Fruit fly (Drosophila melanogaster) whole organism, embryonic: Measurements from ENCODE around the gene Vm26Aa.
A peak's percentile ranks its signal among the peaks of the same experiment; 100 is the strongest.

Experiments used
- Aef1 ChIP-seq: fragments of 200-800 bp; sonication (Bioruptor generic); IDR thresholded peaks from 3 replicates; pipeline ENCODE4 v1.3.6; 2022; ENCODE audit warnings: missing biosample characterization, missing genetic modification characterization
- B-H1 ChIP-seq: fragments of 200-800 bp; sonication (Bioruptor generic); IDR thresholded peaks from 3 replicates; pipeline ENCODE4 v1.3.6; 2022; ENCODE audit warnings: missing biosample characterization, missing genetic modification characterization
- BtbVII ChIP-seq: fragments of 200-800 bp; sonication (Bioruptor generic); optimal IDR thresholded peaks from 3 replicates; lab custom pipeline; 2017; ENCODE audit warnings: missing biosample characterization, mild to moderate bottlenecking, missing genetic modification characterization
- Bteb2 ChIP-seq: fragments of 200-800 bp; sonication (Bioruptor generic); optimal IDR thresholded peaks from 2 replicates; lab custom pipeline; 2016; ENCODE audit warnings: missing biosample characterization, missing genetic modification characterization
- CG11085 ChIP-seq: fragments of 200-800 bp; sonication (Bioruptor generic); IDR thresholded peaks from 2 replicates; pipeline ENCODE4 v1.3.6; 2022; ENCODE audit warnings: missing biosample characterization, missing genetic modification characterization
- CG11247 ChIP-seq: fragments of 200-800 bp; sonication (Bioruptor generic); IDR thresholded peaks from 2 replicates; pipeline ENCODE4 v1.3.6; 2022; ENCODE audit warnings: missing biosample characterization, missing genetic modification characterization
- CG12299 ChIP-seq: fragments of 200-800 bp; sonication (Bioruptor generic); optimal IDR thresholded peaks from 2 replicates; lab custom pipeline; 2018; ENCODE audit warnings: missing biosample characterization, mild to moderate bottlenecking, missing genetic modification characterization
- CG12391 ChIP-seq: fragments of 200-800 bp; sonication (Bioruptor generic); optimal IDR thresholded peaks from 3 replicates; lab custom pipeline; 2018; ENCODE audit warnings: missing biosample characterization, mild to moderate bottlenecking, missing genetic modification characterization, moderate library complexity
- CG14050 ChIP-seq: fragments of 200-800 bp; sonication (Bioruptor generic); IDR thresholded peaks from 3 replicates; pipeline ENCODE4 v1.3.6; 2022; ENCODE audit warnings: missing biosample characterization, missing genetic modification characterization
- CG14667 ChIP-seq: fragments of 200-800 bp; sonication (Bioruptor generic); IDR thresholded peaks from 2 replicates; pipeline ENCODE4 v1.3.6; 2022; ENCODE audit warnings: missing biosample characterization, missing genetic modification characterization
- CG14710 ChIP-seq: fragments of 200-800 bp; sonication (Bioruptor generic); optimal IDR thresholded peaks from 3 replicates; lab custom pipeline; 2019; ENCODE audit warnings: missing biosample characterization, mild to moderate bottlenecking, missing genetic modification characterization, moderate library complexity
- CG15269 ChIP-seq: fragments of 200-800 bp; sonication (Bioruptor generic); optimal IDR thresholded peaks from 2 replicates; lab custom pipeline; 2018; ENCODE audit warnings: missing biosample characterization, mild to moderate bottlenecking, missing genetic modification characterization, moderate library complexity
- CG1529 ChIP-seq: fragments of 200-800 bp; sonication (Bioruptor generic); optimal IDR thresholded peaks from 3 replicates; lab custom pipeline; 2018; ENCODE audit warnings: missing biosample characterization, missing genetic modification characterization
- CG15479 ChIP-seq: fragments of 200-800 bp; sonication (Bioruptor generic); optimal IDR thresholded peaks from 3 replicates; lab custom pipeline; 2019; ENCODE audit warnings: missing biosample characterization, mild to moderate bottlenecking, missing genetic modification characterization, moderate library complexity
- CG1792 ChIP-seq: fragments of 200-800 bp; sonication (Bioruptor generic); optimal IDR thresholded peaks from 2 replicates; lab custom pipeline; 2016; ENCODE audit warnings: missing biosample characterization, missing genetic modification characterization
- CG1832 ChIP-seq: fragments of 200-800 bp; sonication (Bioruptor generic); optimal IDR thresholded peaks from 2 replicates; lab custom pipeline; 2017; ENCODE audit warnings: missing biosample characterization, mild to moderate bottlenecking, missing genetic modification characterization, inconsistent platforms
- CG2199 ChIP-seq: fragments of 200-800 bp; sonication (Bioruptor generic); IDR thresholded peaks from 3 replicates; pipeline ENCODE4 v1.3.6; 2022; ENCODE audit warnings: missing biosample characterization, missing genetic modification characterization
- CG30403 ChIP-seq: fragments of 200-800 bp; sonication (Bioruptor generic); optimal IDR thresholded peaks from 3 replicates; lab custom pipeline; 2016; ENCODE audit warnings: missing biosample characterization, missing genetic modification characterization
- CG31441 ChIP-seq: fragments of 200-800 bp; sonication (Bioruptor generic); IDR thresholded peaks from 2 replicates; pipeline ENCODE4 v1.3.6; 2022; ENCODE audit warnings: missing biosample characterization, missing genetic modification characterization
- CG34376 ChIP-seq: fragments of 200-800 bp; sonication (Bioruptor generic); optimal IDR thresholded peaks from 2 replicates; lab custom pipeline; 2018; ENCODE audit warnings: missing biosample characterization, mild to moderate bottlenecking, missing genetic modification characterization
- CG6689 ChIP-seq: fragments of 200-800 bp; sonication (Bioruptor generic); IDR thresholded peaks from 2 replicates; pipeline ENCODE4 v1.3.6; 2022; ENCODE audit warnings: missing biosample characterization, missing genetic modification characterization
- CG7357 ChIP-seq: fragments of 200-800 bp; sonication (Bioruptor generic); IDR thresholded peaks from 3 replicates; pipeline ENCODE4 v1.3.6; 2022; ENCODE audit warnings: missing biosample characterization, missing genetic modification characterization
- CG7786 ChIP-seq: fragments of 200-800 bp; sonication (Bioruptor generic); optimal IDR thresholded peaks from 2 replicates; lab custom pipeline; 2016; ENCODE audit warnings: missing biosample characterization, missing genetic modification characterization
- CG7987 ChIP-seq: fragments of 200-800 bp; sonication (Bioruptor generic); optimal IDR thresholded peaks from 2 replicates; lab custom pipeline; 2018; ENCODE audit warnings: missing biosample characterization, mild to moderate bottlenecking, missing genetic modification characterization, moderate library complexity
- CG8388 ChIP-seq: fragments of 200-800 bp; sonication (Bioruptor generic); optimal IDR thresholded peaks from 2 replicates; lab custom pipeline; 2019; ENCODE audit warnings: missing biosample characterization, mild to moderate bottlenecking, missing genetic modification characterization, moderate library complexity
- CG8924 ChIP-seq: fragments of 200-800 bp; optimal IDR thresholded peaks from 3 replicates; lab custom pipeline; 2019; ENCODE audit warnings: missing biosample characterization, mild to moderate bottlenecking, missing genetic modification characterization, moderate library complexity
- Chrac-16 ChIP-seq: fragments of 200-800 bp; sonication (Bioruptor generic); optimal IDR thresholded peaks from 3 replicates; lab custom pipeline; 2016; ENCODE audit warnings: missing biosample characterization, missing genetic modification characterization
- Deaf1 ChIP-seq: fragments of 200-800 bp; optimal IDR thresholded peaks from 3 replicates; lab custom pipeline; 2019; ENCODE audit warnings: missing biosample characterization, mild to moderate bottlenecking, missing genetic modification characterization, moderate library complexity
- E2f1 ChIP-seq: fragments of 200-800 bp; sonication (Bioruptor generic); IDR thresholded peaks from 2 replicates; pipeline ENCODE4 v1.3.6; 2022; ENCODE audit warnings: missing biosample characterization, missing genetic modification characterization
- Elba2 ChIP-seq: fragments of 200-800 bp; sonication (Bioruptor generic); optimal IDR thresholded peaks from 3 replicates; lab custom pipeline; 2016; ENCODE audit warnings: missing biosample characterization, missing genetic modification characterization
- Fer2 ChIP-seq: fragments of 200-800 bp; sonication (Bioruptor generic); optimal IDR thresholded peaks from 2 replicates; lab custom pipeline; 2018; ENCODE audit warnings: missing biosample characterization, mild to moderate bottlenecking, missing genetic modification characterization, moderate library complexity
- Kr ChIP-seq: fragments of 200-800 bp; sonication (Bioruptor generic); optimal IDR thresholded peaks from 2 replicates; lab custom pipeline; 2017; ENCODE audit warnings: missing biosample characterization, mild to moderate bottlenecking, missing genetic modification characterization
- Lpt ChIP-seq: fragments of >200 bp; optimal IDR thresholded peaks from 2 replicates; lab custom pipeline; 2018; ENCODE audit warnings: missing biosample characterization, missing genetic modification characterization
- NC2α ChIP-seq: fragments of 200-800 bp; sonication (Bioruptor generic); optimal IDR thresholded peaks from 2 replicates; lab custom pipeline; 2016; ENCODE audit warnings: missing biosample characterization, missing genetic modification characterization
- Nf-YA ChIP-seq: fragments of 200-800 bp; sonication (Bioruptor generic); IDR thresholded peaks from 2 replicates; pipeline ENCODE4 v1.3.6; 2022; ENCODE audit warnings: missing biosample characterization, missing genetic modification characterization
- PHDP ChIP-seq: fragments of 200-800 bp; sonication (Bioruptor generic); optimal IDR thresholded peaks from 3 replicates; lab custom pipeline; 2018; ENCODE audit warnings: missing biosample characterization, mild to moderate bottlenecking, missing genetic modification characterization, moderate library complexity
- ab ChIP-seq: fragments of 200-800 bp; sonication (Bioruptor generic); optimal IDR thresholded peaks from 2 replicates; lab custom pipeline; 2016; ENCODE audit warnings: missing biosample characterization, missing genetic modification characterization
- aop ChIP-seq: fragments of 200-800 bp; sonication (Bioruptor generic); IDR thresholded peaks from 2 replicates; pipeline ENCODE4 v1.3.6; 2022; ENCODE audit warnings: missing biosample characterization, missing genetic modification characterization
- ap ChIP-seq: fragments of 200-800 bp; sonication (Bioruptor generic); IDR thresholded peaks from 2 replicates; pipeline ENCODE4 v1.3.6; 2022; ENCODE audit warnings: missing biosample characterization, missing genetic modification characterization
- ato ChIP-seq: fragments of 200-800 bp; sonication (Bioruptor generic); IDR thresholded peaks from 2 replicates; pipeline ENCODE4 v1.3.6; 2022; ENCODE audit warnings: missing biosample characterization, missing genetic modification characterization; ENCODE audit not compliant: partially characterized antibody
- dm ChIP-seq: fragments of 200-800 bp; sonication (Bioruptor generic); optimal IDR thresholded peaks from 3 replicates; lab custom pipeline; 2016; ENCODE audit warnings: missing biosample characterization, missing genetic modification characterization
- grau ChIP-seq: fragments of 200-800 bp; optimal IDR thresholded peaks from 3 replicates; lab custom pipeline; 2019; ENCODE audit warnings: missing biosample characterization, mild to moderate bottlenecking, missing genetic modification characterization, moderate library complexity
- hb ChIP-seq: fragments of 200-800 bp; sonication (Bioruptor generic); IDR thresholded peaks from 3 replicates; pipeline ENCODE4 v1.3.6; 2022; ENCODE audit warnings: missing biosample characterization, missing genetic modification characterization; ENCODE audit not compliant: partially characterized antibody
- insv ChIP-seq, 2 experiments: fragments of 200-800 bp; sonication (Bioruptor generic); optimal IDR thresholded peaks; 3 replicates each; lab custom pipeline; 2016 to 2018; ENCODE audit warnings: missing biosample characterization in 2 of 2, missing genetic modification characterization in 2 of 2
- kay ChIP-seq: fragments of 200-800 bp; sonication (Bioruptor generic); optimal IDR thresholded peaks from 2 replicates; lab custom pipeline; 2016; ENCODE audit warnings: missing biosample characterization, missing genetic modification characterization
- pho ChIP-seq: fragments of 200-800 bp; sonication (Bioruptor generic); optimal IDR thresholded peaks from 2 replicates; lab custom pipeline; 2016; ENCODE audit warnings: missing biosample characterization, missing genetic modification characterization
- pros ChIP-seq: fragments of 200-800 bp; sonication (Bioruptor generic); optimal IDR thresholded peaks from 3 replicates; lab custom pipeline; 2019; ENCODE audit warnings: missing biosample characterization, mild to moderate bottlenecking, missing genetic modification characterization, moderate library complexity
- psq ChIP-seq: fragments of 200-800 bp; sonication (Bioruptor generic); optimal IDR thresholded peaks from 2 replicates; lab custom pipeline; 2017; ENCODE audit warnings: missing biosample characterization, missing genetic modification characterization
- tx ChIP-seq: fragments of 200-800 bp; sonication (Bioruptor generic); optimal IDR thresholded peaks from 2 replicates; lab custom pipeline; 2016; ENCODE audit warnings: missing biosample characterization, missing genetic modification characterization
- wor ChIP-seq: fragments of 200-800 bp; sonication (Bioruptor generic); IDR thresholded peaks from 2 replicates; pipeline ENCODE4 v1.3.6; 2022; ENCODE audit warnings: missing biosample characterization, missing genetic modification characterization

The Vm26Aa gene

dm6 chr2L:5948775-5949526 lies 11.2 kb downstream of the Vm26Aa start, which contains the start of gene CG9044 (continued):
- TF ChIP-seq CG31441 (GFP tag; lab: Robert Waterston, UW) (no peak), CG7786 (GFP tag; lab: Kevin White, UChicago) (peak; percentile 57), CG14667 (GFP tag; lab: Robert Waterston, UW) (no peak), psq (GFP tag; lab: Kevin White, UChicago) (no peak), tx (GFP tag; lab: Kevin White, UChicago) (peak; percentile 39), CG8388 (GFP tag; lab: Kevin White, UChicago) (no peak), ato (GFP tag; lab: Robert Waterston, UW) (peak; percentile 81), hb (GFP tag; lab: Robert Waterston, UW) (peak; percentile 89), kay (GFP tag; lab: Kevin White, UChicago) (peak; percentile 24), CG15269 (tag; lab: Kevin White, UChicago) (no peak), Elba2 (GFP tag; lab: Kevin White, UChicago) (peak; percentile 46), CG14710 (peak; percentile 81), CG1529 (GFP tag; lab: Kevin White, UChicago) (no peak), dm (GFP tag; lab: Kevin White, UChicago) (peak; percentile 13), CG34376 (GFP tag; lab: Kevin White, UChicago) (no peak), Lpt (GFP tag; lab: Kevin White, UChicago) (no peak), Nf-YA (GFP tag; lab: Robert Waterston, UW) (no peak), CG1792 (peak; percentile 43), Bteb2 (GFP tag; lab: Kevin White, UChicago) (peak; percentile 57), Deaf1 (tag; lab: Kevin White, UChicago) (no peak), aop (GFP tag; lab: Robert Waterston, UW) (no peak), CG30403 (GFP tag; lab: Kevin White, UChicago) (peak; percentile 74), CG12299 (tag; lab: Kevin White, UChicago) (peak; percentile 19), pho (GFP tag; lab: Kevin White, UChicago) (peak; percentile 76), B-H1 (GFP tag; lab: Robert Waterston, UW) (no peak; the same call in 2 of the 3 replicates), CG11247 (GFP tag; lab: Robert Waterston, UW) (0 out of 2 replicates have a peak, but pooled peaks have one; percentile 43), CG1832 (no peak), Aef1 (GFP tag; lab: Robert Waterston, UW) (peak; percentile 22; the same call in 2 of the 3 replicates), pros (no peak), wor (GFP tag; lab: Robert Waterston, UW) (no peak), Fer2 (tag; lab: Kevin White, UChicago) (no peak), ap (no peak), Kr (GFP tag; lab: Kevin White, UChicago) (no peak), CG8924 (tag; lab: Kevin White, UChicago) (peak; percentile 34), E2f1 (GFP tag; lab: Robert Waterston, UW) (peak; percentile 41; the same call in 1 of the 2 replicates), CG2199 (GFP tag; lab: Robert Waterston, UW) (no peak), PHDP (tag; lab: Kevin White, UChicago) (no peak), CG7357 (GFP tag; lab: Robert Waterston, UW) (0 out of 3 replicates have a peak, but pooled peaks have one; percentile 6), CG12391 (tag; lab: Kevin White, UChicago) (peak; percentile 77), grau (tag; lab: Kevin White, UChicago) (no peak), BtbVII (GFP tag; lab: Kevin White, UChicago) (peak; percentile 0), CG6689 (no peak), NC2α (GFP tag; lab: Kevin White, UChicago) (peak; percentile 48), CG7987 (GFP tag; lab: Kevin White, UChicago) (no peak), Chrac-16 (peak; percentile 61), CG15479 (GFP tag; lab: Kevin White, UChicago) (no peak), ab (GFP tag; lab: Kevin White, UChicago) (no peak), CG14050 (GFP tag; lab: Robert Waterston, UW) (no peak), CG11085 (GFP tag; lab: Robert Waterston, UW) (no peak), insv (GFP tag; optimal IDR thresholded peaks at IDR 0.05; lab: Kevin White, UChicago) (peak in 1 of 2 experiments; percentile 20)
